Fruit fly (Drosophila melanogaster) whole organism, larva: ENCODE measurements around the gene dmrt93B.

Experiments
- noc ChIP-seq: fragments of 200-800 bp; sonication (Bioruptor generic); optimal IDR thresholded peaks from 3 replicates; lab custom pipeline; 2019; ENCODE audit warnings: missing biosample characterization, mild to moderate bottlenecking, missing genetic modification characterization, moderate library complexity

The dmrt93B gene

dm6 chr3R:21073707-21074106 lies at the start of gene dmrt93B:
Gene dmrt93B, plus strand, starts transcription at chr3R:21074007.
- no peak for TF ChIP-seq noc

- no peak for TF ChIP-seq noc
Measured at dm6 chr3R:21025508-21025907, 48.3 kb upstream of the dmrt93B start.

- TF ChIP-seq noc = no peak
Measured at dm6 chr3R:21042399-21042798, 31.4 kb upstream of the dmrt93B start, which contains the start of gene Dhc93AB. Gene Dhc93AB, minus strand, starts transcription at chr3R:21042499.

dm6 chr3R:21043549-21044118 lies 30.2 kb upstream of the dmrt93B start, which contains the start of gene CG12278:
Gene CG12278, plus strand, starts transcription at chr3R:21044068.
- no peak for TF ChIP-seq noc

- no peak for TF ChIP-seq noc
Measured at dm6 chr3R:21045742-21046141, 28.1 kb upstream of the dmrt93B start, which contains the start of gene CG31189. Gene CG31189, minus strand, starts transcription at chr3R:21045842.

- no peak for TF ChIP-seq noc
Measured at dm6 chr3R:21046927-21047326, 26.9 kb upstream of the dmrt93B start, which contains the start of gene CG31207. Gene CG31207, minus strand, starts transcription at chr3R:21047027.

- no peak for TF ChIP-seq noc
Measured at dm6 chr3R:21048729-21049128, 25.1 kb upstream of the dmrt93B start, which contains the start of gene CG7079. Gene CG7079, minus strand, starts transcription at chr3R:21048829.

dm6 chr3R:21050875-21051274 lies 22.9 kb upstream of the dmrt93B start, which contains the start of gene Jhbp15:
Gene Jhbp15, minus strand, starts transcription at chr3R:21050975.
- no peak for TF ChIP-seq noc

dm6 chr3R:21057519-21057918 lies 16.3 kb upstream of the dmrt93B start:
- TF ChIP-seq noc = no peak

dm6 chr3R:21059486-21060356 lies 14.1 kb upstream of the dmrt93B start:
- no peak for TF ChIP-seq noc

dm6 chr3R:21060430-21061245 lies 13.2 kb upstream of the dmrt93B start, which contains the start of gene Mvl:
Gene Mvl, minus strand, starts transcription at chr3R:21060800.
- TF ChIP-seq noc = peak; percentile 21

dm6 chr3R:21063433-21063832 lies 10.4 kb upstream of the dmrt93B start:
- no peak for TF ChIP-seq noc

- TF ChIP-seq noc = peak; percentile 9
Measured at dm6 chr3R:21064000-21064924, 9.5 kb upstream of the dmrt93B start, which contains the start of gene Cortactin. Gene Cortactin, minus strand, starts transcription at chr3R:21064471.

dm6 chr3R:21065010-21065695 lies 8.7 kb upstream of the dmrt93B start, which contains the start of gene AnxB9:
Gene AnxB9, plus strand, starts transcription at chr3R:21065241.
- TF ChIP-seq noc = peak; percentile 60

dm6 chr3R:21065696-21066080 lies 8.1 kb upstream of the dmrt93B start:
- no peak for TF ChIP-seq noc
